Fruit fly (Drosophila melanogaster): Measurements from ENCODE around the gene CG46281.

CG46281 gene

DNA sequence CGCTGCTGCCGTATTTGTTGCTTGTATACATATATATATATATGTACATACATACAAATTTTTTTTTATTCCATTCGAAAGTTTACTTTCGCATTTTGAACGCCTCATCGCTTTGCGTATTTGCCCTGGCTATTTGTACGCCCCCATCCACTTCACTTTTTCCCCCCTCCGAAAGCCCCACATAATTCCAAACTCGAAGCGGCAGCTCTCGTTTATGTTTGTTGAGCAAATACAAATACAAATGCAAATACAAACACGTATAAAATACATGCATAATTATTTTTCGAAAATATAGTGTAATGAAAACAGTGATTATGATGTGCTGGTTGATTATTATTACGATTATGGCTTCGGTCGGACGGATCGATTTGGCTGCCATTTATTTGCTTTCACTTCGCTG, 37.9 kb upstream of the CG46281 start (continued):
- TF ChIP-seq CG4360 (GFP tag; IDR thresholded peaks at IDR 0.05), result peak; percentile 49; the same call in 1 of the 2 replicates
- peak; percentile 87 for TF ChIP-seq ac (GFP tag; optimal IDR thresholded peaks at IDR 0.05)
- peak; percentile 59 for TF ChIP-seq CG30403 (GFP tag; optimal IDR thresholded peaks at IDR 0.05)
- TF ChIP-seq CG14050 (GFP tag; IDR thresholded peaks at IDR 0.05), result peak; percentile 37; the same call in 1 of the 3 replicates
- peak; percentile 74 for TF ChIP-seq CG10431 (GFP tag; optimal IDR thresholded peaks at IDR 0.05)
- TF ChIP-seq gcm (GFP tag; optimal IDR thresholded peaks at IDR 0.05), result peak; percentile 95
- peak; percentile 35 for TF ChIP-seq CG7786 (GFP tag; optimal IDR thresholded peaks at IDR 0.05)
- TF ChIP-seq CG8765 (GFP tag; IDR thresholded peaks at IDR 0.05), result no peak
- peak; percentile 65 for TF ChIP-seq maf-S (GFP tag; optimal IDR thresholded peaks at IDR 0.05)
- TF ChIP-seq CG9437 (GFP tag; optimal IDR thresholded peaks at IDR 0.05), result peak; percentile 27
- TF ChIP-seq CG33213 (GFP tag; optimal IDR thresholded peaks at IDR 0.05), result peak; percentile 87
- TF ChIP-seq CG3281 (GFP tag; optimal IDR thresholded peaks at IDR 0.05), result peak; percentile 92
- peak; percentile 93 for TF ChIP-seq caup (GFP tag; optimal IDR thresholded peaks at IDR 0.05; ENCODE audit: severe bottlenecking)
- peak; percentile 44 for TF ChIP-seq CG31388 (GFP tag; optimal IDR thresholded peaks at IDR 0.05)
- TF ChIP-seq CG32772 (GFP tag; IDR thresholded peaks at IDR 0.05), result no peak
- peak; percentile 78 for TF ChIP-seq CG13424 (tag; optimal IDR thresholded peaks at IDR 0.05)
- peak; percentile 80; the same call in 2 of the 3 replicates for TF ChIP-seq otp (GFP tag; IDR thresholded peaks at IDR 0.05)
- no peak for TF ChIP-seq nerfin-2 (GFP tag; IDR thresholded peaks at IDR 0.05; ENCODE audit: partially characterized antibody)
- peak in 1 of 2 experiments; percentile 94 for TF ChIP-seq bsh (GFP tag; optimal IDR thresholded peaks at IDR 0.05)
- TF ChIP-seq oc (tag; optimal IDR thresholded peaks at IDR 0.05), result peak; percentile 96
- TF ChIP-seq prd (optimal IDR thresholded peaks at IDR 0.05), result no peak
- TF ChIP-seq prd (GFP tag; IDR thresholded peaks at IDR 0.05), result no peak
- peak; percentile 82 for TF ChIP-seq CG6683 (GFP tag; optimal IDR thresholded peaks at IDR 0.05)
- no peak for TF ChIP-seq zfh2 (GFP tag; optimal IDR thresholded peaks at IDR 0.05)
- TF ChIP-seq Hmr (GFP tag; optimal IDR thresholded peaks at IDR 0.05), result peak; percentile 83
- TF ChIP-seq CG11398 (GFP tag; optimal IDR thresholded peaks at IDR 0.05), result peak; percentile 76
- no peak for TF ChIP-seq CG14667 (GFP tag; IDR thresholded peaks at IDR 0.05)
- TF ChIP-seq CG2120 (GFP tag; optimal IDR thresholded peaks at IDR 0.05), result peak; percentile 24
- no peak for TF ChIP-seq CG13894 (tag; optimal IDR thresholded peaks at IDR 0.05)
- TF ChIP-seq CG2678 (tag; optimal IDR thresholded peaks at IDR 0.05), result peak; percentile 93
- TF ChIP-seq CG2202 (tag; optimal IDR thresholded peaks at IDR 0.05), result peak; percentile 93
- peak; percentile 84 for TF ChIP-seq Camta (GFP tag; optimal IDR thresholded peaks at IDR 0.05)
- peak in 1 of 3 experiments; percentile 7 for TF ChIP-seq Stat92E (GFP tag; optimal IDR thresholded peaks at IDR 0.05)
- peak; percentile 49 for TF ChIP-seq Abd-B (GFP tag; optimal IDR thresholded peaks at IDR 0.05)
- TF ChIP-seq ato (GFP tag; IDR thresholded peaks at IDR 0.05; ENCODE audit: partially characterized antibody), result no peak
- TF ChIP-seq Dref (GFP tag; IDR thresholded peaks at IDR 0.05), result no peak
- peak; percentile 66 for TF ChIP-seq CG17328 (GFP tag; IDR thresholded peaks at IDR 0.05)
- peak; percentile 92 for TF ChIP-seq MTF-1 (GFP tag; optimal IDR thresholded peaks at IDR 0.05; ENCODE audit: borderline replicate concordance)
- TF ChIP-seq lov (optimal IDR thresholded peaks at IDR 0.05), result no peak
- peak; percentile 78; the same call in 2 of the 3 replicates for TF ChIP-seq lov (GFP tag; IDR thresholded peaks at IDR 0.05)
- TF ChIP-seq ci (GFP tag; IDR thresholded peaks at IDR 0.05), result peak; percentile 92
- TF ChIP-seq CG34376 (GFP tag; optimal IDR thresholded peaks at IDR 0.05), result no peak
- no peak for TF ChIP-seq HLH4C (GFP tag; IDR thresholded peaks at IDR 0.05; ENCODE audit: partially characterized antibody)
- peak in 1 of 2 experiments; percentile 13 for TF ChIP-seq insv (GFP tag; optimal IDR thresholded peaks at IDR 0.05)
- TF ChIP-seq disco-r (GFP tag; optimal IDR thresholded peaks at IDR 0.05), result peak; percentile 68
- peak; percentile 39 for TF ChIP-seq gcm2 (GFP tag; optimal IDR thresholded peaks at IDR 0.05)
- peak; percentile 95 for TF ChIP-seq Sox100B (GFP tag; optimal IDR thresholded peaks at IDR 0.05)
- TF ChIP-seq CG18619 (GFP tag; optimal IDR thresholded peaks at IDR 0.05), result peak; percentile 83
- TF ChIP-seq Atf6 (GFP tag; IDR thresholded peaks at IDR 0.05), result peak; percentile 58; the same call in 1 of the 2 replicates
- peak; percentile 13; the same call in 1 of the 3 replicates for TF ChIP-seq CG11093 (GFP tag; IDR thresholded peaks at IDR 0.05)

All from whole organism, embryonic.